Fruit fly (Drosophila melanogaster) Kc167 (cell line): ENCODE data around the gene neur.

ENCODE experiments used
- Myc ChIP-seq: fragments of >200 bp; optimal IDR thresholded peaks from 2 replicates; lab custom pipeline; 2017; ENCODE audit warnings: missing external identifiers
- Sin3A ChIP-seq: fragments of >200 bp; optimal IDR thresholded peaks from 2 replicates; lab custom pipeline; 2018; ENCODE audit warnings: missing external identifiers
- h ChIP-seq: fragments of >200 bp; optimal IDR thresholded peaks from 3 replicates; lab custom pipeline; 2018; ENCODE audit warnings: missing external identifiers
- insv ChIP-seq: fragments of >200 bp; optimal IDR thresholded peaks from 3 replicates; lab custom pipeline; 2018; ENCODE audit warnings: missing external identifiers
- psq ChIP-seq: fragments of >200 bp; optimal IDR thresholded peaks from 2 replicates; lab custom pipeline; 2017; ENCODE audit warnings: missing external identifiers
- ttk ChIP-seq: sonication (Bioruptor generic); optimal IDR thresholded peaks from 2 replicates; lab custom pipeline; 2017; ENCODE audit warnings: missing external identifiers

neur gene

DNA sequence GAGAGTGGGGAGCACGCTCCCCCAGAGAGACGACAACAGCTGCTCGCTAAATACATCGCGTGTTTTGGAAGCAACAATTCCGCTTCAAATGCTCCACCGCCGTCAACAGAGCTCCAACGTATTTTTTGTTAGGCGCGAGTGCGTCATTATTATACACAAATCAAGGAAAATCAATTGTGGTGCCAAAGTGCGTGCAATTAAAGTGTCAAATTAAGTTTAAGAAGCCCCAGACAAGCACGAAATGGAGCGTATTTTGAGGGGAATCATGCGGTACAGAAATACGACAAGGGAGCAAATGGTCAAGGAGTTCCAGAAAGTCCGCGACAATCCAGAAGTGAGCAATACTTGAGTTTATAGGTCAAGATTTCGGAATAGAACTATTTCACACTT, 58.5 kb downstream of the neur start, which contains the start of gene CAHbeta:
Gene CAHbeta, plus strand, starts transcription at position 85 of the 390 bp plus-strand sequence.
- TF ChIP-seq h (lab: Kevin White, UChicago), result no peak
- no peak for TF ChIP-seq ttk (lab: Kevin White, UChicago)
- TF ChIP-seq psq (lab: Kevin White, UChicago), result no peak
- no peak for TF ChIP-seq insv (lab: Kevin White, UChicago)
- TF ChIP-seq Sin3A (lab: Kevin White, UChicago), result no peak
- TF ChIP-seq Myc (lab: Kevin White, UChicago), result no peak

DNA sequence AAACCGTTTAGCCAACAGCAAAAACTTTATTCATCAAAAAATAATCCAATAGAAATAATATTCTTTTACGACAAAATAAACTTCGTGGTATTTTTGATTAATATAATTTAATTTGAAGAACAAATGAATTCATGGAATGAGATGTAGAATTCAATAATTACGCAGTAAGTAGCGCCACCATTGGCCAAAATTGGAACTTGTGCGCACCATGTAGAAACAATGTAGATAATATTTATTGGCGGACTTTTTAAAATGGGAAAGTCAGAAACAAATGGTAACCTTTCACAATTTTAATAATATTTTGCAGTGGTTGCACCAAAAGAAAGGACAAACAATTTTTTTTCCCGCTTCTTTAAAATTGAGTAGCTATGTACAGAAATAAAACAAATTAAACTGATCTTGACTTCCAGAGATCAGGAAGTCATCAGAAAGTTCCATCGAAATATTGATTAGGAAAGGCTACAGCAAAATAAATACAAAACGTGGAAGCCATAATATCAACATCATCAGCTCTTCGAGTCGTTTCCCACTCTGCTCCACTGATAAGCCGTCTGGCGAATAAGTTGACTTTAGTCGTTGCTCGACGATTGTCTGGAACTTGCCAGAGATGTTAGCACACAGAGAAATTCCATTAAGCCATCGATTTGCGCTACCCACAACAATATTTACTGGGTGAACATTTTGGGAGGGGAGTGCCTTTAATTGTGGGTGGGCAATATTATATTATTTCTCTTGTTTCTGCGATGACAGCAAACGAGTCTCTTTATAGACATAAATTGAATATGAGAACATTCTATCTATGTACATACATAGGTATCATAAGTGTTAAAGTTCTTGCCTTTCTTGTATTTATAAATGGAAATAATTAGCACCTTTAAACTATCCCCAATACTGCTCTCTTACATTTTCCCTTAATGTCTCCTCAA, 59.2 kb downstream of the neur start:
- TF ChIP-seq ttk (lab: Kevin White, UChicago) (no peak), insv (lab: Kevin White, UChicago) (no peak)

DNA sequence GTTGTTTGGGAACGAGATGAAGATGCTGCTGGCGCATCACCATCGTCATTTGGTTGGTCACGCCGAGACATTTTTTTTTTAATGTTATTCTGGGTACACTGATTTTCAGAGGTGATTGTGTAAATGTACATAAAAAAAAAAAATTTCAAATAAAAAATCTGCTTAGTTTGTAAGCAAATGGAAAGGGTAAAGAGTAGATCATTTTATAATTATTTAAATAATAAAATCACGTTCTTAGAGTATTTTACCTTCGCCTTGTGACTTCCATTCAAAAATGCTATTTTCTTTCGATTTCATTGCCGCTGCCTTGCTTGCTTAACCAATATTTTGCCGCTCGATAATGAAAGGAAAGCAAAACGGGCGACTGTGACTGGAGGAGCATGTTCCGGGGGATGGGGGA, 60.5 kb downstream of the neur start:
- no peak for TF ChIP-seq insv (lab: Kevin White, UChicago)
- TF ChIP-seq psq (lab: Kevin White, UChicago), result no peak
- TF ChIP-seq Myc (lab: Kevin White, UChicago), result no peak
- TF ChIP-seq ttk (lab: Kevin White, UChicago), result no peak
- TF ChIP-seq Sin3A (lab: Kevin White, UChicago), result no peak
- TF ChIP-seq h (lab: Kevin White, UChicago), result no peak

DNA sequence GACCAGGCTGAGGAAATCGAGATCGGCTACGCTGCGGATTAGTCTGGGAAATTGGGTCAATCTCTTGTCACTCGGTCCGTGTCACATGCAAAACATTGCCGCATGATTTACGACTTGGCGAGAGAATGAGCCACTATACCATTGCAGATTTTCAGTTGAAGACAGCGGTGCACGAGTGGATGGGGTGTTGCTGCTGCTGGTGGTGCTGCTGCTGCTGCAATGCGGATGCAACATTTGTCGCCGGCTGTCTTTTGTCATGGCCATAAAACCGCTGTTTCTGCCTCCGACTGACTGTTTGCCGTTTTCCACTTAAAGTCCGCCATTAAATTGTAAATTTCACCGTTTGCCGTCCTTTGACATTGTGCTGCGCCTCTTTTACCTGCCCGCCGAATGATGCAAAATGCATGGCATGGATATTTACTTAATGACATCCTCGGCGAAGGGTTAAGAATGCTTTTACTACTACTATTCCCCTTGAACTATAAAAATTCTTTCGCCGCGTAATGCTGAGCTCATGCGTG, 63.1 kb downstream of the neur start:
- TF ChIP-seq psq (lab: Kevin White, UChicago) (no peak), h (lab: Kevin White, UChicago) (no peak), Sin3A (lab: Kevin White, UChicago) (no peak), Myc (lab: Kevin White, UChicago) (no peak), insv (lab: Kevin White, UChicago) (no peak), ttk (lab: Kevin White, UChicago) (no peak)

DNA sequence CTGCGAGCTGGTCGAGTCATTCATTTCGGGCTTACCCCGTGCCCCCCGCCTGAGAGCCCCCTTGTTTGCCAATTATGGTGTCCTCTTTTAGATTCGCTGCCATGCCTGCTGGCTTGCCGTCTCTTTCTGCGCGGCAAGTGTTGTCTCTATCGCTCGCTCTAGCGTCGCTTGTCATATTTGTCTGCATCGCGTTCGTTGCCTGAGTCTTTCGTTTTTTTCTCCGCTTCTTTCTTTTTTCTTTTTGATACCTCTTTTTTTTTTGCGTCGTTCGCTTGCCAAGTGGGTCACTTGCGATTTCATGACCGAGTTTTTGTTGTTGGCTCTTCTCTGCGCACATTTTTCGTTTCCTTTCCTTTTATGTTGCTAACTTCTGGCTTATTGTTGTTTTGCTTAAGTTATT, 67.5 kb downstream of the neur start:
- TF ChIP-seq psq (lab: Kevin White, UChicago), result no peak
- no peak for TF ChIP-seq insv (lab: Kevin White, UChicago)

DNA sequence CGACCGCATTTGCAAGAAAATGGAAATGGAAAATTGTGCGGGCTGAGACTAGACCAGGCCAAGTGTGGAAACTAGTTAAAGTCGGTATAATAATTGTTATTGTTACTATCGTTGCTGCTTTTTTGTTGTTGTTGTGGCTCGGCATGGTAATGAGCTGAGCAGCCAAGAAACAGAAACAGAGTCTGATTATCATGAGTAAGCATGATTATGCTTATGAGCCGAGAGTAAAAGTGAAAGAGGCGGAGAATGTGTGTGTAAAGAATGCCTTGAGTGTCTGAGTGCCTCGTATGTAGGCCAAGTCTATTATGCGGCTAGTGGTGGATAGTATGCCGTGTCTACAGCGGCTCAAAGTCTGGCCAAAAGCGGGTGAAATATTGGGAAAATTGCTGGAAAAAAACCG, 68.6 kb downstream of the neur start:
- no peak for TF ChIP-seq Myc (lab: Kevin White, UChicago)
- TF ChIP-seq psq (lab: Kevin White, UChicago), result no peak
- no peak for TF ChIP-seq Sin3A (lab: Kevin White, UChicago)
- no peak for TF ChIP-seq insv (lab: Kevin White, UChicago)
- no peak for TF ChIP-seq h (lab: Kevin White, UChicago)
- no peak for TF ChIP-seq ttk (lab: Kevin White, UChicago)
